In the genomic region with DNA sequence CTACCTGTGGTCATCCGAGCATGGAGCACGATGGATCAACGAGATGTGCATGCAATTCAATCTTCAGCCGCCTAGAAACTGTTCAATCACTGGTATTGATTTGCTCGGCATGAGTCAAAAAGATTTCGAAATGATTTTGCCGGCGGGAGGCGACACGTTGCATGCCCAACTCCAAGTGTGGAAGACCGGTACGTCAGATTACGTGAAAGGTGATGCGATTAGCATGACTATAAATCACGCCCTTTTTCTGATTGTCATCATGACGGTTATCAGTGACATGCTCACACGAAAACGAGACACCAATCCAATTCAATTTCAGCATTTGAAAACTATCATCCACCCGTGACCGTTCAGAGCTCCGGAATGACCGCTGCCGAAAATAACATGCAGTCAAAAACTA, we compare ENCODE assay signal across 5 worm cellular contexts.
TF ChIP-seq lines count a peak whose summit lies in the region.

No protein-coding gene starts in this region.

TF ChIP-seq in whole organism, L1 larva, 84 proteins besides CTCF, POLR2A, EP300 and RAD21:
- no peak for TF ChIP-seq ama-1 (optimal IDR thresholded peaks at IDR 0.05; lab: Kevin White, UChicago)
- TF ChIP-seq hlh-4 (tag; optimal IDR thresholded peaks at IDR 0.05; lab: Kevin White, UChicago) = no peak
- peak; percentile 26 for TF ChIP-seq tlp-1 (tag; optimal IDR thresholded peaks at IDR 0.05; lab: Kevin White, UChicago)
- TF ChIP-seq C34B4.2 (tag; optimal IDR thresholded peaks at IDR 0.05; lab: Kevin White, UChicago) = no peak
- peak; percentile 51 for TF ChIP-seq elt-2 (tag; optimal IDR thresholded peaks at IDR 0.05; lab: Kevin White, UChicago)

TF ChIP-seq in whole organism, L2 larva, 48 proteins besides CTCF, POLR2A, EP300 and RAD21:
- TF ChIP-seq ztf-1 (GFP tag; conservative IDR thresholded peaks at IDR 0.05; lab: Robert Waterston, UW) (no peak), gmeb-1 (tag; optimal IDR thresholded peaks at IDR 0.05; lab: Kevin White, UChicago) (peak; percentile 19), nhr-11 (tag; optimal IDR thresholded peaks at IDR 0.05; lab: Kevin White, UChicago) (no peak), lin-11 (tag; optimal IDR thresholded peaks at IDR 0.05; lab: Kevin White, UChicago) (no peak), F13H6.1 (tag; optimal IDR thresholded peaks at IDR 0.05; lab: Kevin White, UChicago) (peak; percentile 18), elt-3 (tag; optimal IDR thresholded peaks at IDR 0.05; lab: Kevin White, UChicago) (no peak), unc-39 (tag; optimal IDR thresholded peaks at IDR 0.05; lab: Kevin White, UChicago) (no peak), ceh-82 (tag; optimal IDR thresholded peaks at IDR 0.05; lab: Kevin White, UChicago) (no peak), alr-1 (tag; optimal IDR thresholded peaks at IDR 0.05; lab: Kevin White, UChicago) (no peak), ztf-4 (tag; optimal IDR thresholded peaks at IDR 0.05; lab: Kevin White, UChicago) (no peak), ceh-16 (tag; optimal IDR thresholded peaks at IDR 0.05; lab: Kevin White, UChicago) (no peak), crh-2 (tag; optimal IDR thresholded peaks at IDR 0.05; lab: Kevin White, UChicago) (peak; percentile 16), aly-2 (tag; optimal IDR thresholded peaks at IDR 0.05; lab: Kevin White, UChicago) (no peak)

TF ChIP-seq in whole organism, L3 larva, 47 proteins besides CTCF, POLR2A, EP300 and RAD21:
- TF ChIP-seq nhr-11 (tag; optimal IDR thresholded peaks at IDR 0.05; lab: Kevin White, UChicago) (no peak), fos-1 (tag; optimal IDR thresholded peaks at IDR 0.05; lab: Kevin White, UChicago) (no peak), ZK546.5 (tag; optimal IDR thresholded peaks at IDR 0.05; lab: Kevin White, UChicago) (no peak), fkh-10 (GFP tag; optimal IDR thresholded peaks at IDR 0.05; lab: Kevin White, UChicago) (no peak), ceh-28 (tag; optimal IDR thresholded peaks at IDR 0.05; lab: Kevin White, UChicago) (no peak), nhr-43 (tag; optimal IDR thresholded peaks at IDR 0.05; lab: Kevin White, UChicago; ENCODE audit: poor library complexity, severe bottlenecking) (peak; percentile 5), nhr-76 (tag; optimal IDR thresholded peaks at IDR 0.05; lab: Kevin White, UChicago) (no peak), aly-2 (tag; optimal IDR thresholded peaks at IDR 0.05; lab: Kevin White, UChicago) (no peak), nhr-25 (tag; optimal IDR thresholded peaks at IDR 0.05; lab: Kevin White, UChicago) (no peak), zag-1 (tag; optimal IDR thresholded peaks at IDR 0.05; lab: Kevin White, UChicago) (no peak), nhr-237 (tag; optimal IDR thresholded peaks at IDR 0.05; lab: Kevin White, UChicago) (no peak), sea-2 (GFP tag; optimal IDR thresholded peaks at IDR 0.05; lab: Kevin White, UChicago) (no peak), nfya-1 (tag; optimal IDR thresholded peaks at IDR 0.05; lab: Kevin White, UChicago; ENCODE audit: insufficient read depth) (no peak), elt-1 (tag; optimal IDR thresholded peaks at IDR 0.05; lab: Kevin White, UChicago) (no peak), elt-2 (tag; optimal IDR thresholded peaks at IDR 0.05; lab: Kevin White, UChicago) (peak; percentile 80), mdl-1 (tag; optimal IDR thresholded peaks at IDR 0.05; lab: Kevin White, UChicago) (no peak), lsy-12 (tag; optimal IDR thresholded peaks at IDR 0.05; lab: Kevin White, UChicago) (no peak), pqm-1 (tag; optimal IDR thresholded peaks at IDR 0.05; lab: Kevin White, UChicago) (peak; percentile 41), ztf-11 (tag; optimal IDR thresholded peaks at IDR 0.05; lab: Kevin White, UChicago) (no peak), skn-1 (tag; optimal IDR thresholded peaks at IDR 0.05; lab: Kevin White, UChicago) (peak; percentile 82), daf-12 (tag; optimal IDR thresholded peaks at IDR 0.05; lab: Kevin White, UChicago) (no peak), egl-5 (tag; optimal IDR thresholded peaks at IDR 0.05; lab: Kevin White, UChicago) (no peak), nhr-23 (tag; optimal IDR thresholded peaks at IDR 0.05; lab: Kevin White, UChicago) (no peak)

TF ChIP-seq in whole organism, L4 larva, 104 proteins besides CTCF, POLR2A, EP300 and RAD21 (continues in another document):
- TF ChIP-seq hlh-30 (tag; optimal IDR thresholded peaks at IDR 0.05; lab: Kevin White, UChicago; ENCODE audit: insufficient read depth) (peak; percentile 25), ceh-44 (GFP tag; IDR thresholded peaks at IDR 0.05; lab: Robert Waterston, UW) (no peak), fos-1 (tag; optimal IDR thresholded peaks at IDR 0.05; lab: Kevin White, UChicago) (no peak), dmd-6 (GFP tag; IDR thresholded peaks at IDR 0.05; lab: Robert Waterston, UW) (peak; percentile 61), unc-62 (GFP tag; optimal IDR thresholded peaks at IDR 0.05 in 1 of 2; lab: Kevin White, UChicago) (peak in 1 of 2 experiments; percentile 63), unc-62 (tag; optimal IDR thresholded peaks at IDR 0.05; lab: Kevin White, UChicago) (no peak), spr-3 (GFP tag; optimal IDR thresholded peaks at IDR 0.05; lab: Kevin White, UChicago) (no peak), Y48G9A.11 (GFP tag; IDR thresholded peaks at IDR 0.05; lab: Robert Waterston, UW) (no peak), lin-1 (GFP tag; IDR thresholded peaks at IDR 0.05; lab: Robert Waterston, UW) (0 out of 2 replicates have a peak, but pooled peaks have one; percentile 25), zfp-3 (GFP tag; conservative IDR thresholded peaks at IDR 0.05; lab: Robert Waterston, UW) (no peak), ceh-20 (GFP tag; IDR thresholded peaks at IDR 0.05; lab: Robert Waterston, UW) (peak; percentile 59; the same call in 1 of the 2 replicates), hlh-11 (tag; optimal IDR thresholded peaks at IDR 0.05; lab: Kevin White, UChicago) (peak; percentile 42), lir-3 (tag; optimal IDR thresholded peaks at IDR 0.05; lab: Kevin White, UChicago) (no peak), pqm-1 (tag; optimal IDR thresholded peaks at IDR 0.05; lab: Kevin White, UChicago) (peak; percentile 13), dpl-1 (GFP tag; optimal IDR thresholded peaks at IDR 0.05; lab: Kevin White, UChicago) (no peak), Y5F2A.4 (GFP tag; optimal IDR thresholded peaks at IDR 0.05; lab: Kevin White, UChicago) (no peak), ama-1 (optimal IDR thresholded peaks at IDR 0.05; lab: Kevin White, UChicago) (no peak), jun-1 (tag; optimal IDR thresholded peaks at IDR 0.05; lab: Kevin White, UChicago) (no peak), madf-9 (GFP tag; conservative IDR thresholded peaks at IDR 0.05; lab: Robert Waterston, UW) (no peak), madf-5 (GFP tag; IDR thresholded peaks at IDR 0.05; lab: Robert Waterston, UW) (no peak), nhr-77 (tag; optimal IDR thresholded peaks at IDR 0.05; lab: Kevin White, UChicago) (peak; percentile 33), F10B5.3 (tag; optimal IDR thresholded peaks at IDR 0.05; lab: Kevin White, UChicago) (no peak), php-3 (GFP tag; IDR thresholded peaks at IDR 0.05; lab: Robert Waterston, UW) (peak; percentile 78), ceh-62 (tag; optimal IDR thresholded peaks at IDR 0.05; lab: Kevin White, UChicago) (no peak), saeg-2 (GFP tag; IDR thresholded peaks at IDR 0.05; lab: Robert Waterston, UW) (0 out of 2 replicates have a peak, but pooled peaks have one; percentile 33), ces-1 (GFP tag; optimal IDR thresholded peaks at IDR 0.05; lab: Kevin White, UChicago) (no peak)

TF ChIP-seq in whole organism, young adult, 124 proteins besides CTCF, POLR2A, EP300 and RAD21 (continues in another document):
- TF ChIP-seq somi-1 (GFP tag; optimal IDR thresholded peaks at IDR 0.05; lab: Kevin White, UChicago) (no peak), cebp-1 (GFP tag; IDR thresholded peaks at IDR 0.05; lab: Robert Waterston, UW) (peak; percentile 11; the same call in 1 of the 2 replicates), cebp-1 (tag; optimal IDR thresholded peaks at IDR 0.05; lab: Kevin White, UChicago) (peak; percentile 54), F55B11.4 (tag; optimal IDR thresholded peaks at IDR 0.05; lab: Kevin White, UChicago; ENCODE audit: borderline replicate concordance, insufficient read depth) (no peak), F10E7.11 (tag; optimal IDR thresholded peaks at IDR 0.05; lab: Kevin White, UChicago) (no peak), mel-28 (tag; optimal IDR thresholded peaks at IDR 0.05; lab: Kevin White, UChicago; ENCODE audit: borderline replicate concordance) (no peak), nhr-90 (tag; optimal IDR thresholded peaks at IDR 0.05; lab: Kevin White, UChicago) (peak; percentile 6), ztf-25 (GFP tag; IDR thresholded peaks at IDR 0.05; lab: Robert Waterston, UW) (no peak), F22D6.2 (tag; optimal IDR thresholded peaks at IDR 0.05; lab: Kevin White, UChicago) (no peak), let-607 (tag; optimal IDR thresholded peaks at IDR 0.05; lab: Kevin White, UChicago) (peak in 1 of 2 experiments; percentile 47), dox-1 (GFP tag; IDR thresholded peaks at IDR 0.05; lab: Robert Waterston, UW) (no peak), zfh-2 (GFP tag; conservative IDR thresholded peaks at IDR 0.05; lab: Robert Waterston, UW) (no peak), sea-2 (GFP tag; IDR thresholded peaks at IDR 0.05; lab: Robert Waterston, UW) (no peak), ets-4 (GFP tag; optimal IDR thresholded peaks at IDR 0.05; lab: Kevin White, UChicago) (peak; percentile 72), hmg-1.2 (GFP tag; IDR thresholded peaks at IDR 0.05; lab: Robert Waterston, UW) (no peak), F23B12.7 (tag; optimal IDR thresholded peaks at IDR 0.05; lab: Kevin White, UChicago; ENCODE audit: insufficient read depth) (no peak), snpc-1.1 (tag; optimal IDR thresholded peaks at IDR 0.05; lab: Kevin White, UChicago; ENCODE audit: insufficient read depth) (no peak), athp-1 (tag; optimal IDR thresholded peaks at IDR 0.05; lab: Kevin White, UChicago) (no peak), tbp1 (GFP tag; optimal IDR thresholded peaks at IDR 0.05; lab: Kevin White, UChicago) (no peak), ceh-100 (GFP tag; IDR thresholded peaks at IDR 0.05; lab: Robert Waterston, UW) (no peak), ZK185.1 (tag; optimal IDR thresholded peaks at IDR 0.05; lab: Kevin White, UChicago; ENCODE audit: poor library complexity, severe bottlenecking) (no peak), F57A8.1 (GFP tag; optimal IDR thresholded peaks at IDR 0.05; lab: Kevin White, UChicago) (no peak), madf-10 (tag; optimal IDR thresholded peaks at IDR 0.05; lab: Kevin White, UChicago) (no peak), efl-1 (GFP tag; optimal IDR thresholded peaks at IDR 0.05; lab: Kevin White, UChicago) (no peak), dpl-1 (GFP tag; optimal IDR thresholded peaks at IDR 0.05; lab: Kevin White, UChicago) (no peak), ekl-4 (GFP tag; IDR thresholded peaks at IDR 0.05; lab: Robert Waterston, UW) (no peak), F33H1.4 (GFP tag; IDR thresholded peaks at IDR 0.05; lab: Robert Waterston, UW) (no peak), C17E4.6 (GFP tag; IDR thresholded peaks at IDR 0.05; lab: Robert Waterston, UW) (no peak), hsf-1 (GFP tag; IDR thresholded peaks at IDR 0.05; lab: Robert Waterston, UW) (peak; percentile 11; the same call in 1 of the 2 replicates), unc-130 (GFP tag; optimal IDR thresholded peaks at IDR 0.05; lab: Kevin White, UChicago) (no peak)
